Worm (Caenorhabditis elegans): ENCODE measurements around the gene nlp-9.

The nlp-9 gene

DNA sequence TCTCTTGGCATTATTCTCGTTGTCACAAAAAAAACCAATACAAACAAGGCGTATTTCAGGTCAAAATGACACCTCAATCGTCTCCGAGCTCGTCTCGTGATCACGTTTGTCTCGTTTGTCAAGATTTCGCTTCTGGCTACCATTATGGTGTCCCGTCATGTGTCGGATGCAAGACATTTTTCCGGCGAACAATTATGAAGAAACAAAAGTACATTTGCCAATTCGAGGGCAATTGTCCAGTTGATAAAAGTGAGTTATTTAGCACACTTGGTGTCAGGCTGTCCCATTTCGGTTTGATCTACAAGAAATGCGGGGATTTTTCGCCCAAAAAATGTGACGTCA is 32.3 kb upstream of the nlp-9 start, which contains the start of gene nhr-114:
nhr-114 (plus strand) TSS at position 59 of the 342 bp plus-strand sequence.
- TF ChIP-seq pax-3 (tag; optimal IDR thresholded peaks at IDR 0.05) (no peak), nhr-12 (tag; optimal IDR thresholded peaks at IDR 0.05) (no peak), nhr-85 (tag) (peak; percentile 19), snpc-4 (tag; optimal IDR thresholded peaks at IDR 0.05) (peak; percentile 77), mef-2 (tag; optimal IDR thresholded peaks at IDR 0.05) (no peak), efl-3 (GFP tag; optimal IDR thresholded peaks at IDR 0.05) (no peak), mab-9 (GFP tag; IDR thresholded peaks at IDR 0.05) (no peak), nhr-19 (GFP tag; conservative IDR thresholded peaks at IDR 0.05) (no peak), nhr-84 (tag; optimal IDR thresholded peaks at IDR 0.05) (no peak), elt-2 (tag; optimal IDR thresholded peaks at IDR 0.05) (no peak), lsy-2 (tag; optimal IDR thresholded peaks at IDR 0.05) (no peak), fkh-4 (tag; optimal IDR thresholded peaks at IDR 0.05; ENCODE audit: borderline replicate concordance) (no peak), dpl-1 (GFP tag; optimal IDR thresholded peaks at IDR 0.05) (no peak), C34B4.2 (tag; optimal IDR thresholded peaks at IDR 0.05) (no peak), Y116A8C.19 (tag; optimal IDR thresholded peaks at IDR 0.05; ENCODE audit: borderline replicate concordance) (no peak), sptf-1 (tag; optimal IDR thresholded peaks at IDR 0.05) (no peak), lin-14 (GFP tag; optimal IDR thresholded peaks at IDR 0.05) (no peak), nhr-47 (tag; optimal IDR thresholded peaks at IDR 0.05) (no peak), mep-1 (tag; optimal IDR thresholded peaks at IDR 0.05) (peak; percentile 27), jun-1 (tag; optimal IDR thresholded peaks at IDR 0.05) (no peak), ceh-63 (GFP tag; optimal IDR thresholded peaks at IDR 0.05) (no peak), alr-1 (tag; optimal IDR thresholded peaks at IDR 0.05; ENCODE audit: borderline replicate concordance) (no peak), vab-15 (tag; optimal IDR thresholded peaks at IDR 0.05) (no peak)

DNA sequence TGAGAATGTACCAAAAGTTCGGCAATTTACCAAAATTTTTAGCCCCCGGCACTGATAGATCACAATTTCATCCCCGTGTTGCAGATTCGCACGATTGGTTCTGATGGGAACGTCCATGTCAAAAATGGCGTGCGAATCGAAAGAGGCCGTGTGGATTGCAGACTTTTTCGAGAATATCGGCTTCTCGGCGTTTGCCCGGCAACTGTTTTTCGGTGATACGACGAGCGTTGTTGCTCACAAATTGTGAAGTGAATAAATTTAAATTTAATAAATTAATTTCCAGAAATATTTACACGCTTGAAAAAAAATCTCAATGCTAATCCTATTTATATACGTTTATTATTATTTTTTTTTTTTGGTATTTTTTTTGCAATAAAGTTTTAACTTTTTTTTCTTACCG is 29.8 kb upstream of the nlp-9 start:
- TF ChIP-seq mdl-1 (tag; optimal IDR thresholded peaks at IDR 0.05) (no peak), snpc-4 (tag; optimal IDR thresholded peaks at IDR 0.05) (no peak), ceh-90 (tag; optimal IDR thresholded peaks at IDR 0.05) (no peak), ama-1 (optimal IDR thresholded peaks at IDR 0.05) (no peak), jun-1 (tag; optimal IDR thresholded peaks at IDR 0.05) (no peak), dpl-1 (GFP tag; optimal IDR thresholded peaks at IDR 0.05) (no peak)

DNA sequence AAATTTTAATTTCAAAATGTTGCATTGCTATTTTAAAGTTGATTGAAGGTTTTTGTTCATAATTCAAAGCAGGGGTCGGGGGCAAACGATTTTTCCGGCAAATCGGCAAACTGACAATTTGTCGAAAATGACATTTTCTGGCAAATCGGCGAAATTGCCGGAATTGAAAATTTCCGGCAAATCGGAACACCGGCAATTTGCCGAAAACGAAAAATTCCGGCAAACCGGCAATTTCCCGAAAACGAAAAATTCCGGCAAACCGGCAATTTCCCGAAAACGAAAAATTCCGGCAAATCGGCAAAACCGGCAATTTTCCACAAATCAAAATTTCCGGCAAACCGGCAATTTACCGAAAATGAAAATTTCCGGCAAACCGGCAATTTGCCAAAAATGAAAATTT is 29.2 kb upstream of the nlp-9 start:
- TF ChIP-seq efl-1 (optimal IDR thresholded peaks at IDR 0.05) (no peak), efl-1 (GFP tag; optimal IDR thresholded peaks at IDR 0.05 in 1 of 2) (peak in 1 of 2 experiments; percentile 2), ceh-90 (tag; optimal IDR thresholded peaks at IDR 0.05) (no peak), tbx-2 (tag; optimal IDR thresholded peaks at IDR 0.05) (no peak), efl-3 (GFP tag; optimal IDR thresholded peaks at IDR 0.05) (no peak), ama-1 (optimal IDR thresholded peaks at IDR 0.05) (peak; percentile 7), nhr-47 (tag; optimal IDR thresholded peaks at IDR 0.05) (no peak)

DNA sequence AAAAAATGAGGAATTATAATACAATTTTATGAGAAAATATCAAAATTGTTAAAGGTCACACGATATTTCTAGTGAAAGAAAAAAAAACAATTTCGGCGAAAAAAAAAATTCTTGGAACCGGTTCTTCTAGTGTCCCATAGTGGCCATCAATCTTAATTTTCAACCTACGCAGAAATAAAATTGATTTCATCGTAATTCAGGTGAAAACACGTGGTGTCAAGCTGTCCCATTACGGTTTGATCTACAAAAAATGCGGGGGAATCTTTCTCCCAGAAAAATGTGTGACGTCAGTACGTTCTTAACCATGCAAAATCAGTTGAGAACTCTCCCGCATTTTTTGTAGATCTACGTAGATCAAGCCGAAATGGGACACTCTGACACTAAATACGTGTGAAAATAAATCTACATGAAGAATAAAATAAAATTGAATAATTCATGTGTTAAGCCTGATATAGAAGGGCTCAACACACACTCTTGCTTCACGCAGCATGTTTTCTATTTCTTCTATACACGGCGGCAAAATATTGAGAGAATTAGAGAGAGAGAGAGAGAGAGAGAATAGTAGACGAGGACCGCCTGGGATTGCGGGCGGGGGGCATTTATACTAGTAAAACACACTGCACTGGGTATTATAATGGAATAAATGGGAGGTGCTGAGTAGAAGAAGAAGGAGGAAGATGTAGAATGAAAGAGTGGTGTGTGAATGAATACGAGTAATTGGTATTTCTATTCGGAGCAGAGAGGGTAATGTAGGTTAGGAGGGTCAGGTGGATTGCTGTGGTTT is 26.6 kb upstream of the nlp-9 start:
- TF ChIP-seq lin-35 (GFP tag; optimal IDR thresholded peaks at IDR 0.05): peak; percentile 8 to 70
- peak; percentile 19 for TF ChIP-seq snu-23 (GFP tag; optimal IDR thresholded peaks at IDR 0.05)
- TF ChIP-seq efl-1 (optimal IDR thresholded peaks at IDR 0.05): no peak
- TF ChIP-seq efl-1 (GFP tag; optimal IDR thresholded peaks at IDR 0.05 in 1 of 2): peak; percentile 12 to 89
- peak; percentile 63 for TF ChIP-seq fkh-8 (tag; optimal IDR thresholded peaks at IDR 0.05)
- TF ChIP-seq dsc-1 (tag; optimal IDR thresholded peaks at IDR 0.05): peak; percentile 47
- no peak for TF ChIP-seq tlp-1 (tag; optimal IDR thresholded peaks at IDR 0.05)
- peak; percentile 62 for TF ChIP-seq nhr-20 (tag; optimal IDR thresholded peaks at IDR 0.05)
- TF ChIP-seq sptf-1 (tag; optimal IDR thresholded peaks at IDR 0.05): no peak
- peak; percentile 59 for TF ChIP-seq lin-14 (GFP tag; optimal IDR thresholded peaks at IDR 0.05)
- TF ChIP-seq ztf-4 (tag; optimal IDR thresholded peaks at IDR 0.05): no peak
- TF ChIP-seq nhr-76 (tag; optimal IDR thresholded peaks at IDR 0.05): no peak
- peak; percentile 50 for TF ChIP-seq nhr-47 (tag; optimal IDR thresholded peaks at IDR 0.05)
- peak; percentile 11 for TF ChIP-seq blmp-1 (tag; optimal IDR thresholded peaks at IDR 0.05)
- peak; percentile 4 for TF ChIP-seq irx-1 (tag; optimal IDR thresholded peaks at IDR 0.05)
- peak; percentile 41 for TF ChIP-seq unc-86 (tag; optimal IDR thresholded peaks at IDR 0.05)
- peak in 1 of 3 experiments; percentile 21 for TF ChIP-seq ceh-82 (tag; optimal IDR thresholded peaks at IDR 0.05)
- TF ChIP-seq lin-13 (GFP tag; optimal IDR thresholded peaks at IDR 0.05): peak; percentile 45
- peak; percentile 62 for TF ChIP-seq nhr-71 (tag; optimal IDR thresholded peaks at IDR 0.05)
- peak in 2 of 3 experiments; percentile 14 to 41 for TF ChIP-seq dpl-1 (GFP tag; optimal IDR thresholded peaks at IDR 0.05)
- TF ChIP-seq nhr-90 (tag; optimal IDR thresholded peaks at IDR 0.05; ENCODE audit: poor library complexity): peak; percentile 24
- TF ChIP-seq grh-1 (GFP tag; IDR thresholded peaks at IDR 0.05): peak; percentile 88
- no peak for TF ChIP-seq zag-1 (tag; optimal IDR thresholded peaks at IDR 0.05)
- peak; percentile 26 for TF ChIP-seq vab-15 (tag; optimal IDR thresholded peaks at IDR 0.05)
- peak; percentile 92 for TF ChIP-seq nhr-85 (tag)

All from whole organism, L1 larva.